Worm (Caenorhabditis elegans) whole organism, early embryonic: Measurements from ENCODE around the gene srt-40.

Experiments used
- B0310.2 ChIP-seq: sonication (generic microtip); optimal IDR thresholded peaks from 2 replicates; lab custom pipeline; 2016; ENCODE audit warnings: mild to moderate bottlenecking, missing genetic modification characterization, missing compliant biosample characterization
- F13C5.2 ChIP-seq: sonication (generic microtip); optimal IDR thresholded peaks from 2 replicates; lab custom pipeline; 2017; ENCODE audit warnings: mild to moderate bottlenecking, missing genetic modification characterization, inconsistent platforms, missing compliant biosample characterization
- aly-1 ChIP-seq: sonication (generic microtip); optimal IDR thresholded peaks from 2 replicates; lab custom pipeline; 2016; ENCODE audit warnings: missing genetic modification characterization, missing compliant biosample characterization
- ama-1 ChIP-seq: fragments of 150-350 bp; optimal IDR thresholded peaks from 2 replicates; lab custom pipeline; 2014
- ceh-13 ChIP-seq: fragments of 200-800 bp; sonication (Bioruptor generic); optimal IDR thresholded peaks from 2 replicates; lab custom pipeline; 2018; ENCODE audit warnings: mild to moderate bottlenecking, missing genetic modification characterization, missing compliant biosample characterization
- ceh-36 ChIP-seq: sonication (generic microtip); optimal IDR thresholded peaks from 2 replicates; lab custom pipeline; 2016; ENCODE audit warnings: missing genetic modification characterization, inconsistent platforms, missing compliant biosample characterization
- ets-7 ChIP-seq: sonication (generic microtip); optimal IDR thresholded peaks from 2 replicates; lab custom pipeline; 2016; ENCODE audit warnings: missing genotype, missing genetic modification characterization, missing compliant biosample characterization
- flt-1 ChIP-seq: fragments of 200-800 bp; sonication (Bioruptor generic); IDR thresholded peaks from 2 replicates; pipeline ENCODE4 v1.3.6; 2022; ENCODE audit warnings: missing genetic modification characterization, missing compliant biosample characterization
- hmbx-1 ChIP-seq: sonication (generic microtip); optimal IDR thresholded peaks from 2 replicates; lab custom pipeline; 2016; ENCODE audit warnings: mild to moderate bottlenecking, missing genetic modification characterization, missing compliant biosample characterization
- hmg-4 ChIP-seq: fragments of 200-800 bp; sonication (Bioruptor generic); optimal IDR thresholded peaks from 2 replicates; lab custom pipeline; 2018; ENCODE audit warnings: mild to moderate bottlenecking, missing genetic modification characterization, missing compliant biosample characterization
- hnd-1 ChIP-seq: sonication (generic microtip); optimal IDR thresholded peaks from 2 replicates; lab custom pipeline; 2016; ENCODE audit warnings: missing genetic modification characterization, missing compliant biosample characterization
- pes-1 ChIP-seq: fragments of 200-800 bp; sonication (Bioruptor generic); IDR thresholded peaks from 2 replicates; pipeline ENCODE4 v1.3.6; 2022; ENCODE audit warnings: missing genetic modification reagents, missing genetic modification characterization, missing compliant biosample characterization
- scrt-1 ChIP-seq: fragments of 200-800 bp; sonication (Bioruptor generic); IDR thresholded peaks from 2 replicates; pipeline ENCODE4 v1.3.6; 2022; ENCODE audit warnings: missing genetic modification characterization, missing compliant biosample characterization
- sea-1 ChIP-seq: fragments of 200-800 bp; sonication (Bioruptor generic); conservative IDR thresholded peaks from 2 replicates; pipeline ENCODE4 v1.3.6; 2022; ENCODE audit warnings: missing genetic modification characterization, missing compliant biosample characterization
- tbx-11 ChIP-seq: fragments of 200-800 bp; sonication (Bioruptor generic); IDR thresholded peaks from 2 replicates; pipeline ENCODE4 v1.3.6; 2022; ENCODE audit warnings: missing genetic modification characterization, missing compliant biosample characterization
- tbx-37 ChIP-seq: fragments of 200-800 bp; sonication (Bioruptor generic); conservative IDR thresholded peaks from 2 replicates; pipeline ENCODE4 v1.3.6; 2022; ENCODE audit warnings: missing genetic modification reagents, missing genetic modification characterization, missing compliant biosample characterization
- tra-4 ChIP-seq: sonication (generic microtip); optimal IDR thresholded peaks from 2 replicates; lab custom pipeline; 2017; ENCODE audit warnings: missing genetic modification characterization, missing compliant biosample characterization

Gene srt-40

ce11 chrV:2218803-2219202 is 12.7 kb upstream of the srt-40 start, which contains the start of gene nhr-56:
nhr-56 (plus strand) TSS chrV:2219004.
- TF ChIP-seq hmg-4 (GFP tag; lab: Kevin White, UChicago) (no peak), tra-4 (no peak), ceh-36 (tag; lab: Kevin White, UChicago) (no peak), ceh-13 (GFP tag; lab: Kevin White, UChicago) (no peak), tbx-37 (GFP tag; lab: Robert Waterston, UW) (no peak)

- no peak for TF ChIP-seq pes-1
Observed at ce11 chrV:2216927-2217326, 10.8 kb upstream of the srt-40 start.

- TF ChIP-seq ceh-13 (GFP tag; lab: Kevin White, UChicago) (no peak), pes-1 (no peak), flt-1 (GFP tag; lab: Robert Waterston, UW) (no peak), tbx-11 (no peak), tbx-37 (GFP tag; lab: Robert Waterston, UW) (no peak), hmbx-1 (no peak), aly-1 (tag; lab: Kevin White, UChicago) (no peak), F13C5.2 (no peak), hnd-1 (tag; lab: Kevin White, UChicago) (no peak)
Observed at ce11 chrV:2215352-2215751, 9.3 kb upstream of the srt-40 start, which contains the start of gene nstp-8. nstp-8 (plus strand) TSS chrV:2215652.

ce11 chrV:2214428-2215038 is 8.5 kb upstream of the srt-40 start, which contains the start of gene nhr-184:
nhr-184 (minus strand) TSS chrV:2214478.
- no peak for TF ChIP-seq pes-1
- no peak for TF ChIP-seq flt-1 (GFP tag; lab: Robert Waterston, UW)
- TF ChIP-seq tbx-37 (GFP tag; lab: Robert Waterston, UW), result no peak
- no peak for TF ChIP-seq ceh-36 (tag; lab: Kevin White, UChicago)
- no peak for TF ChIP-seq tbx-11
- no peak for TF ChIP-seq B0310.2 (tag; lab: Kevin White, UChicago)
- TF ChIP-seq scrt-1 (GFP tag; lab: Robert Waterston, UW), result no peak
- TF ChIP-seq ets-7 (tag; lab: Kevin White, UChicago), result no peak
- no peak for TF ChIP-seq F13C5.2

- TF ChIP-seq hmbx-1 (no peak), pes-1 (no peak), tbx-37 (GFP tag; lab: Robert Waterston, UW) (no peak), ceh-36 (tag; lab: Kevin White, UChicago) (no peak), ets-7 (tag; lab: Kevin White, UChicago) (no peak)
Observed at ce11 chrV:2211936-2212335, 5.9 kb upstream of the srt-40 start, which contains the start of gene nhr-133. nhr-133 (minus strand) TSS chrV:2212118.

- TF ChIP-seq hmbx-1, result no peak
- TF ChIP-seq tbx-11, result no peak
- no peak for TF ChIP-seq ceh-36 (tag; lab: Kevin White, UChicago)
- no peak for TF ChIP-seq ama-1 (lab: Kevin White, UChicago)
- TF ChIP-seq pes-1, result no peak
- no peak for TF ChIP-seq hmg-4 (GFP tag; lab: Kevin White, UChicago)
- TF ChIP-seq aly-1 (tag; lab: Kevin White, UChicago), result no peak
- TF ChIP-seq B0310.2 (tag; lab: Kevin White, UChicago), result no peak
- TF ChIP-seq flt-1 (GFP tag; lab: Robert Waterston, UW), result no peak
- no peak for TF ChIP-seq ets-7 (tag; lab: Kevin White, UChicago)
- TF ChIP-seq sea-1 (GFP tag; lab: Robert Waterston, UW), result no peak
- no peak for TF ChIP-seq scrt-1 (GFP tag; lab: Robert Waterston, UW)
- TF ChIP-seq tbx-37 (GFP tag; lab: Robert Waterston, UW), result no peak
- TF ChIP-seq hnd-1 (tag; lab: Kevin White, UChicago), result no peak
- no peak for TF ChIP-seq ceh-13 (GFP tag; lab: Kevin White, UChicago)
- no peak for TF ChIP-seq tra-4
- no peak for TF ChIP-seq F13C5.2
Observed at ce11 chrV:2207527-2207926, 1.4 kb upstream of the srt-40 start.

- TF ChIP-seq aly-1 (tag; lab: Kevin White, UChicago), result no peak
- TF ChIP-seq hnd-1 (tag; lab: Kevin White, UChicago), result no peak
- TF ChIP-seq ceh-13 (GFP tag; lab: Kevin White, UChicago), result no peak
- no peak for TF ChIP-seq F13C5.2
- TF ChIP-seq tra-4, result no peak
- TF ChIP-seq tbx-37 (GFP tag; lab: Robert Waterston, UW), result no peak
- TF ChIP-seq B0310.2 (tag; lab: Kevin White, UChicago), result no peak
- TF ChIP-seq pes-1, result no peak
- no peak for TF ChIP-seq hmg-4 (GFP tag; lab: Kevin White, UChicago)
Observed at ce11 chrV:2206801-2207200, 720 bp upstream of the srt-40 start, which contains the start of gene svh-11. svh-11 (plus strand) TSS chrV:2207101.

- TF ChIP-seq flt-1 (GFP tag; lab: Robert Waterston, UW) (no peak), aly-1 (tag; lab: Kevin White, UChicago) (no peak), tra-4 (no peak), tbx-11 (no peak), hmbx-1 (no peak), hnd-1 (tag; lab: Kevin White, UChicago) (no peak), tbx-37 (GFP tag; lab: Robert Waterston, UW) (no peak), ceh-36 (tag; lab: Kevin White, UChicago) (no peak), ama-1 (lab: Kevin White, UChicago) (no peak)
Observed at ce11 chrV:2204080-2204479, 2.0 kb downstream of the srt-40 start, which contains the start of gene cyp-33C12. cyp-33C12 (minus strand) TSS chrV:2204400.
